Worm (Caenorhabditis elegans) whole organism, late embryonic: Measurements from ENCODE around the gene F16H6.9.
A peak's percentile ranks its signal among the peaks of the same experiment; 100 is the strongest.

Experiments
- K02D7.2 ChIP-seq: sonication (generic microtip); optimal IDR thresholded peaks from 2 replicates; lab custom pipeline; 2017; ENCODE audit warnings: mild to moderate bottlenecking, missing genetic modification characterization, missing compliant biosample characterization
- T23F11.4 ChIP-seq: fragments of 200-800 bp; sonication (Bioruptor generic); optimal IDR thresholded peaks from 2 replicates; lab custom pipeline; 2018; ENCODE audit warnings: mild to moderate bottlenecking, missing genetic modification characterization, missing compliant biosample characterization
- ahr-1 ChIP-seq: sonication (generic microtip); optimal IDR thresholded peaks from 2 replicates; lab custom pipeline; 2016; ENCODE audit warnings: missing genetic modification characterization, missing compliant biosample characterization
- ceh-18 ChIP-seq: sonication (generic microtip); optimal IDR thresholded peaks from 2 replicates; lab custom pipeline; 2016; ENCODE audit warnings: missing genetic modification characterization, missing compliant biosample characterization
- ceh-19 ChIP-seq: fragments of 200-800 bp; sonication (Bioruptor generic); optimal IDR thresholded peaks from 2 replicates; lab custom pipeline; 2018; ENCODE audit warnings: mild to moderate bottlenecking, missing genetic modification characterization, missing compliant biosample characterization
- ceh-30 ChIP-seq: fragments of 150-350 bp; optimal IDR thresholded peaks from 2 replicates; lab custom pipeline; 2014; ENCODE audit warnings: missing biosample characterization, missing genetic modification characterization
- ceh-45 ChIP-seq: fragments of 200-800 bp; sonication (Bioruptor generic); IDR thresholded peaks from 2 replicates; pipeline ENCODE4 v1.3.6; 2022; ENCODE audit warnings: missing genetic modification reagents, missing genetic modification characterization, missing compliant biosample characterization
- ceh-48 ChIP-seq: sonication (generic microtip); optimal IDR thresholded peaks from 2 replicates; lab custom pipeline; 2016; ENCODE audit warnings: missing genetic modification characterization, inconsistent platforms, missing compliant biosample characterization
- ceh-6 ChIP-seq: fragments of 200-800 bp; sonication (Bioruptor generic); optimal IDR thresholded peaks from 2 replicates; lab custom pipeline; 2018; ENCODE audit warnings: mild to moderate bottlenecking, missing genetic modification characterization, missing compliant biosample characterization
- ceh-9 ChIP-seq: sonication (generic microtip); optimal IDR thresholded peaks from 2 replicates; lab custom pipeline; 2016; ENCODE audit warnings: mild to moderate bottlenecking, missing genetic modification characterization, inconsistent platforms, missing compliant biosample characterization
- dmd-4 ChIP-seq: sonication (generic microtip); optimal IDR thresholded peaks from 2 replicates; lab custom pipeline; 2016; ENCODE audit warnings: borderline replicate concordance, missing genetic modification characterization, missing compliant biosample characterization
- dve-1 ChIP-seq: sonication (generic microtip); optimal IDR thresholded peaks from 2 replicates; lab custom pipeline; 2017; ENCODE audit warnings: antibody characterized with exemption, mild to moderate bottlenecking, missing genetic modification characterization, missing compliant biosample characterization
- elt-2 ChIP-seq: sonication (generic microtip); optimal IDR thresholded peaks from 2 replicates; lab custom pipeline; 2016; ENCODE audit warnings: missing genetic modification reagents, missing genetic modification characterization, missing compliant biosample characterization
- elt-4 ChIP-seq: sonication (generic microtip); optimal IDR thresholded peaks from 2 replicates; lab custom pipeline; 2016; ENCODE audit warnings: missing genetic modification characterization, missing compliant biosample characterization
- ets-4 ChIP-seq: sonication (generic microtip); optimal IDR thresholded peaks from 2 replicates; lab custom pipeline; 2016; ENCODE audit warnings: missing genetic modification characterization, missing compliant biosample characterization
- fax-1 ChIP-seq: sonication (generic microtip); optimal IDR thresholded peaks from 2 replicates; lab custom pipeline; 2016; ENCODE audit warnings: missing genotype, missing genetic modification characterization, missing compliant biosample characterization
- hlh-13 ChIP-seq: fragments of 200-800 bp; sonication (Bioruptor generic); optimal IDR thresholded peaks from 2 replicates; lab custom pipeline; 2018; ENCODE audit warnings: mild to moderate bottlenecking, missing genetic modification characterization, missing compliant biosample characterization
- hlh-15 ChIP-seq: sonication (generic microtip); optimal IDR thresholded peaks from 2 replicates; lab custom pipeline; 2016; ENCODE audit warnings: missing genetic modification characterization, missing compliant biosample characterization
- lin-11 ChIP-seq: fragments of 200-800 bp; sonication (Bioruptor generic); optimal IDR thresholded peaks from 2 replicates; lab custom pipeline; 2018; ENCODE audit warnings: mild to moderate bottlenecking, missing genetic modification characterization, missing compliant biosample characterization
- nfya-1 ChIP-seq: sonication (generic microtip); optimal IDR thresholded peaks from 2 replicates; lab custom pipeline; 2017; ENCODE audit warnings: missing genetic modification characterization, mild to moderate bottlenecking, missing compliant biosample characterization, antibody characterized with exemption, moderate library complexity
- nhr-11 ChIP-seq: fragments of 150-350 bp; optimal IDR thresholded peaks from 2 replicates; lab custom pipeline; 2014; ENCODE audit warnings: missing biosample characterization, missing genetic modification characterization
- nhr-232 ChIP-seq: sonication (generic microtip); optimal IDR thresholded peaks from 2 replicates; lab custom pipeline; 2016; ENCODE audit warnings: missing genetic modification characterization, missing compliant biosample characterization
- npax-4 ChIP-seq: sonication (generic microtip); optimal IDR thresholded peaks from 2 replicates; lab custom pipeline; 2016; ENCODE audit warnings: missing genetic modification characterization, missing compliant biosample characterization
- pax-1 ChIP-seq: fragments of 150-350 bp; optimal IDR thresholded peaks from 2 replicates; lab custom pipeline; 2014; ENCODE audit warnings: missing biosample characterization, missing genetic modification characterization
- pha-2 ChIP-seq: sonication (generic microtip); optimal IDR thresholded peaks from 2 replicates; lab custom pipeline; 2017; ENCODE audit warnings: mild to moderate bottlenecking, missing genetic modification characterization, missing compliant biosample characterization
- rnt-1 ChIP-seq: sonication (generic microtip); optimal IDR thresholded peaks from 2 replicates; lab custom pipeline; 2016; ENCODE audit warnings: missing genetic modification characterization, missing compliant biosample characterization
- sdc-2 ChIP-seq: sonication (generic microtip); optimal IDR thresholded peaks from 2 replicates; lab custom pipeline; 2016; ENCODE audit warnings: missing genotype, missing genetic modification characterization, missing compliant biosample characterization
- sox-2 ChIP-seq: fragments of 200-800 bp; sonication (Bioruptor generic); IDR thresholded peaks from 2 replicates; pipeline ENCODE4 v1.3.6; 2022; ENCODE audit warnings: missing genetic modification reagents, missing genetic modification characterization, missing compliant biosample characterization
- sox-4 ChIP-seq: sonication (generic microtip); optimal IDR thresholded peaks from 2 replicates; lab custom pipeline; 2017; ENCODE audit warnings: mild to moderate bottlenecking, missing genetic modification characterization, inconsistent platforms, missing compliant biosample characterization
- syd-9 ChIP-seq: sonication (generic microtip); optimal IDR thresholded peaks from 2 replicates; lab custom pipeline; 2016; ENCODE audit warnings: mild to moderate bottlenecking, missing genetic modification characterization, moderate library complexity, missing compliant biosample characterization
- unc-55 ChIP-seq: sonication (generic microtip); optimal IDR thresholded peaks from 2 replicates; lab custom pipeline; 2017; ENCODE audit warnings: missing biosample characterization, missing genetic modification reagents, missing genetic modification characterization
- zip-5 ChIP-seq: sonication (generic microtip); optimal IDR thresholded peaks from 2 replicates; lab custom pipeline; 2016; ENCODE audit warnings: missing genetic modification characterization, missing compliant biosample characterization

The F16H6.9 gene

DNA sequence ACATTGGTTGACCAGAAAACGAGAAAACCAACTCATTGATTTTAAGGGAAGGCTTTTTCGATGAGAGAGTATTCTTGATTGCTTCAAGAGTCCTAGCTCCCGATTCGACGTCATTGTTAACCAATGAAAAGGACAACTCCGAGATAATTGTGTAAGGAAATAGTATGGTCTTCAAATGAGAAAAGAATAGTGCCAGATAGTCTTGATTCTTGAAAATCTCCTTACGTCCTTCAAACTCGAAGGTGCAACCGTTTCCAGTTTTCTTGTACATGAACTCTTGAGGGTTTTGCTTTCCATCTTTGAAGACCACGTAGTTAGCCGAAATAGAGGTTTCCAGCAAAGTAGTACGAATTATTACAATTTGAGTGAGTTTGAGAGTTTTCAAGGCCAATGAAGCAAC lies 26.3 kb downstream of the F16H6.9 start:
- no peak for TF ChIP-seq syd-9 (tag; lab: Kevin White, UChicago)
- no peak for TF ChIP-seq nfya-1 (tag; lab: Kevin White, UChicago)
- TF ChIP-seq ceh-6 (GFP tag; lab: Kevin White, UChicago): no peak
- TF ChIP-seq hlh-13 (GFP tag; lab: Kevin White, UChicago): no peak
- no peak for TF ChIP-seq ahr-1
- no peak for TF ChIP-seq ceh-48 (tag; lab: Kevin White, UChicago)
- no peak for TF ChIP-seq ceh-9
- TF ChIP-seq zip-5: no peak

DNA sequence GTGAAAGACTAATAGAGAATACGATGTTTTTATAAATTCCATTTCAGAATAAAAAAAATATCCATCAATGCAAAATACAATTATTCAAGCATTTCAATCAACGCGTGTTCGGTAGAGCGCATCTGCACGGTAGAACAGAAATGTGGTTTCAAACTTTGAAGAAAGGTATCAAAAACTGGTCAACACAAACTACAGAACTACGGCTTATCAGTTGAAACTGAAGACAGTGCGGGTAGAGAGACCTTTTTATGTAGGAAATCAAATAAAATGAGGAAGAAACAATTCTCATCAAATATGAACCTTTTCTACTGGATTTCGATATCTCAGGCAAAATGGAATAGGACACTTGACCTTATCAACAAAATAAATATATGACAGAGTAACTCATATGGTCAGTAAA lies 27.5 kb downstream of the F16H6.9 start:
- TF ChIP-seq K02D7.2 (tag; lab: Kevin White, UChicago) (no peak), npax-4 (tag; lab: Kevin White, UChicago) (no peak), ceh-9 (no peak), sox-4 (tag; lab: Kevin White, UChicago) (no peak), pax-1 (tag; lab: Kevin White, UChicago) (no peak), ceh-45 (GFP tag; lab: Robert Waterston, UW) (no peak), elt-2 (tag; lab: Kevin White, UChicago) (no peak), hlh-15 (tag; lab: Kevin White, UChicago) (no peak), elt-4 (tag; lab: Kevin White, UChicago) (no peak), syd-9 (tag; lab: Kevin White, UChicago) (no peak), ceh-48 (tag; lab: Kevin White, UChicago) (no peak), unc-55 (no peak), sox-2 (GFP tag; lab: Robert Waterston, UW) (no peak), lin-11 (tag; lab: Kevin White, UChicago) (no peak)

DNA sequence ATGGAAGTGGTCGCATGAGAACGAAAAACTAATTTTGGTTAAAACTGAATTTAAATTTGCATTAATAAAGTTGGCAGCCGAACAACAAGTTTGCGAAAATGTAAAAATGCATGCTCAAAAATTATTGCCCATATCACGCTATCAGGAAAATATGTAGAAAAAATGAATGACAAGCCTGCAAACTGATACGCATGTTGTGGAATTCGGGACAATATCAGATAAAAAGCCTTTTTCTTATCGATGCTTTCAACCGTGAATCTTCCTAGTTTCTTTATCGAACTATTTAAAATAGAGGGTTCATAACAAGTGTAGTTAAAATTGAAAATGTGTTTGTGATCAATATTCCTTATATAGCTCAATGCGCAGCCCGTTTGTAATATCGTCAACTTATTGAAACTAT lies 29.2 kb downstream of the F16H6.9 start:
- TF ChIP-seq elt-2 (tag; lab: Kevin White, UChicago) (peak; percentile 7), dve-1 (no peak)

DNA sequence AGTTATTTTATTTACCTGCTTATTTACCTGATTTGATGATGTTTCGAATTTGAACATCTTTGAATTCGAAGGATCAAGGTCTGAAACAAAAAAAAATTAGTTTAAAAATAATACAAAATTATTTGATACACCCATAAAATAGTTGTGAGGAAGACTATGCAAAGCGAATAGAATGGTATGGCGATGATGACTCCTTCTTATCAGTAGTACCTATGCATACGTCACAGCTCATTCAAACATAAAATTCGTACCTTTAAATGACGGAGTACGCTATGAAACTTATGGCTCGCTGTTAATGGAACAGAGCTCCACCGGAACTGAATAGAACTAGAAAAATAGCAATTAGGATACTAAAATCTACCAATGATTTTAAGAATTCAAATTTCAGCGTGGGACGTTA lies 35.4 kb downstream of the F16H6.9 start, which contains the start of gene R10E8.1:
Gene R10E8.1, minus strand, starts transcription at position 178 of the 400 bp plus-strand sequence.
- TF ChIP-seq ceh-18 (tag; lab: Kevin White, UChicago) (no peak), elt-2 (tag; lab: Kevin White, UChicago) (peak; percentile 13)

DNA sequence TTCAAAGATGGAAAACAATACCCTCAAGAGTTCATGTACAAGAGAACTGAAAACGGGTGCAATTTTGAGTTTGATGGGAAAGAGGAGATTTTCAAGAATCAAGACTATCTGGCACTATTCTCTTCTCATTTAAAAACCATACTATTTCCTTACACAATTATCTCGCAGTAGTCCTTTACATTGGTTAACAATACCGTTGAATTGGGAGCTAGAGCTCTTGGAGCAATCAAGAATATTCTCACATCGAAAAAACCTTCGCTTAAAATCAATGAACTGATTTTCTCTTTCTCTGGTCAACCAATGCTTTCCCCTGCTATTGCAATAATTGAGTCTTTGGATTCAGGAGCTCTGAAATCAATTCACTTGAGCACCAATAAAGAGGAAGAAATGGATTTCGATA lies 36.6 kb downstream of the F16H6.9 start, which contains the start of gene R10E8.2:
Gene R10E8.2, plus strand, starts transcription at position 301 of the 400 bp plus-strand sequence.
- TF ChIP-seq ceh-19 (GFP tag; lab: Kevin White, UChicago): no peak

DNA sequence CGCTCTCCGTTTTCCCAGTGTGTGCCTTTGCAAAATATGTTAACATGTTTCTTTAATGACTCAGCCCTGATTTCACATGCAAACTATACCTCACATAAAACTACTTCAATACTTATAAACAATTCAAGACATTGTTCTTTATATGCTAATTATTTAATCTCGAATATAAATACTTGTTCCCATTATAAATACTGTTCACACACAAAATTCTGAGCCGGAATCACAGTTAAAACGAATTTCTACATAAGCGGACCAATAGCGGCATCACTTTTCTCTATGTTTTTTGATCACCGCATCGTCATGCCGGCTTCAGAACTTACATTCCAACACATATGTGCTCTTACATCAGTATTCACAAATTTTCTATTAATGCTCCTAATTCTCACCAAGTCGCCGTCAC lies 37.6 kb downstream of the F16H6.9 start, which contains the start of gene R10E8.5:
Gene R10E8.5, plus strand, starts transcription at position 301 of the 400 bp plus-strand sequence.
- TF ChIP-seq ceh-30 (tag; lab: Kevin White, UChicago): no peak
- TF ChIP-seq dmd-4 (tag; lab: Kevin White, UChicago): no peak
- TF ChIP-seq ceh-9: no peak
- TF ChIP-seq nhr-11 (tag; lab: Kevin White, UChicago): no peak
- no peak for TF ChIP-seq pha-2
- TF ChIP-seq T23F11.4 (GFP tag; lab: Kevin White, UChicago): no peak
- no peak for TF ChIP-seq nhr-232
- TF ChIP-seq ets-4 (tag; lab: Kevin White, UChicago): no peak
- no peak for TF ChIP-seq hlh-13 (GFP tag; lab: Kevin White, UChicago)
- no peak for TF ChIP-seq sdc-2 (tag; lab: Kevin White, UChicago)
- no peak for TF ChIP-seq fax-1 (tag; lab: Kevin White, UChicago)
- TF ChIP-seq sox-2 (GFP tag; lab: Robert Waterston, UW): no peak
- TF ChIP-seq unc-55: no peak
- no peak for TF ChIP-seq rnt-1 (tag; lab: Kevin White, UChicago)
